Worm (Caenorhabditis elegans): ENCODE data around the gene R09H10.2.

Gene R09H10.2

DNA sequence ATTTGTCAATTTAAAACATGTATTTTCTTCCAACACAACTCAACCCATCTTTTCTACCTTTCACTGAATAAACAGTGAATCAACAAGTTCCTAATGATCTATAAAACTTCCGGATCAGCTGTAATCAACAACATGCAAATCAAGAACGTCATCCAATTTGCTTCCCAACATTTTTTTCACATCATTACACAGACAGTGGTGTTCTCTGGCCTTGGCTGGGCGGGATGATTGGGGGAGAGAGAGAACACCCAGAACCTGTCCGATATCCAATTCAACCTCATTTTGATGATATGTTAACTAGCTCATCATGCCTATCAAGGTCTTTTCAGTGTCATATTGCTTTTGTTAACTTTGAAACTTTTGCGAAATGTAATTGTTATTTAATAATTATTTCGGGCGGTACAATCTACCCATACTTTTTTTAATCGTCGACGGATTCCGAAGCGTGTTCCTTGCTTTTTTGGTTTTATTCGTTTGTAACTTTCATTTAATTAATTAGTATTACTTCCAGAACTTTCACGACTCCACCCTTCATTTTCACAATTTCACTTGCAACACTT, 12.3 kb downstream of the R09H10.2 start, which contains the start of gene ptr-14:
Gene ptr-14, plus strand, starts transcription at position 510 of the 560 bp plus-strand sequence.
- TF ChIP-seq ceh-62 (tag; optimal IDR thresholded peaks at IDR 0.05), result no peak
- TF ChIP-seq nhr-28 (tag; optimal IDR thresholded peaks at IDR 0.05), result peak; percentile 3
- peak; percentile 41 for TF ChIP-seq hlh-11 (tag; optimal IDR thresholded peaks at IDR 0.05)

DNA sequence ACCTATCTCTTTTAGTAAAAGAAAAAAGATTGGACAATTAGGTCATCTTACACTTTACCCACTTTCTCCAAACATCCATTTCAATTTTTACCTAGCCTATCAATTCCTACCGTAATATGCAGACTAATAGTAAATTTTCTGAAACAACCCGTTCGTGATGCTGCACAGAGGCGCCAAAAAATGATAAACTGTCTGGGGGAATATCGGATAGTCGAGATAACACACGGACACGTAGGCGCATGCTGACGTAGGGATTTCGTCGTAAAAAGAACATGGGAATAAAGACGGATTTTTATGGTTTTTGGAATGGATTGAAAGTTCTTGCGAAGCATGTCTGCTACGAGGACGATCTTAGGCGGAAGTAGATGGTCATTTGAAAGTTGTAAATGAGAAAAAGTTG, 13.6 kb downstream of the R09H10.2 start:
- TF ChIP-seq unc-62 (GFP tag; optimal IDR thresholded peaks at IDR 0.05 in 1 of 2), result peak in 1 of 2 experiments; percentile 78
- no peak for TF ChIP-seq unc-62 (tag; optimal IDR thresholded peaks at IDR 0.05)
- no peak for TF ChIP-seq saeg-2 (GFP tag; IDR thresholded peaks at IDR 0.05)
- peak; percentile 37 for TF ChIP-seq mxl-3 (GFP tag; optimal IDR thresholded peaks at IDR 0.05)

DNA sequence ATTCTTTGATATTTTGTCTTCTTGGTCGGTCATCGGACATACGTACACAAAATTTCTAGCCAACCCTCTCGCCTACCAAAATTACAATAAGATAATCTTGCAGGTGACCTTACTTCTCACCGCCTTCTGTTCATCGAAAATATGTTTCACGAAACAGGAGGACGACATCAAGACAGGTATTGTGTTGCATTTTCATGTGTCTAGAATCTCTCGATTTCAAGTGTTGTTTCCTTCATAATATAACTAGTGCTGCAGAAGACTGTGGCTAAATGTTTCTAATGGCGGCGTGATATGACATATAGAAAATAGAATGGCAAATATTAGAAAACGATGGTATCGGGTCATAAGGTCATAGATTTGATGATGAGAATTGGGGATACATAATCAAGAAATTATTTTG, 14.4 kb downstream of the R09H10.2 start:
- TF ChIP-seq unc-62 (GFP tag; optimal IDR thresholded peaks at IDR 0.05 in 1 of 2) (peak in 1 of 2 experiments; percentile 92), unc-62 (tag; optimal IDR thresholded peaks at IDR 0.05) (no peak), hlh-30 (tag; optimal IDR thresholded peaks at IDR 0.05; ENCODE audit: insufficient read depth) (peak; percentile 19), cey-2 (tag; optimal IDR thresholded peaks at IDR 0.05; ENCODE audit: borderline replicate concordance, insufficient read depth) (peak; percentile 2), ceh-28 (tag; optimal IDR thresholded peaks at IDR 0.05) (no peak), zip-2 (tag; optimal IDR thresholded peaks at IDR 0.05) (no peak), spr-1 (tag; optimal IDR thresholded peaks at IDR 0.05) (no peak)

DNA sequence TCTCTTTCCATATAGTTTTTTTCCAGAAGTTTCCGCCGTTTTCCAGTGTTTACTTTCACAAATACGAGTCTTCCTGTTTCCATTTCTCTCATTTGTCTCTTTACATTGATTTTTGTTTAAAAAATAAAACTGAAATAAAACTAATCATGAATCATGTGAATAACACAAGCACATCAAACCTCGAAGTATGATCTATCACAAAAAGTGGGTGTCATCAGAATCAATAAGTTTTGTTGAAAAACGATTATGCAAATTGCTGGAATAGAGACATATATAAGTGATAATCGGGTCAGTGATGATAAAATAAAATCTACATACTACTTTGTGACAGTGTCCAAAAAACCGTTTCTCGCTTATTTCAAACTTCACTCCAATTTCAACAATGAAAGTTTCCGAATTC, 18.1 kb downstream of the R09H10.2 start, which contains the start of gene R09H10.7:
Gene R09H10.7, plus strand, starts transcription at position 301 of the 400 bp plus-strand sequence.
- TF ChIP-seq F44E2.7 (GFP tag; IDR thresholded peaks at IDR 0.05), result no peak
- no peak for TF ChIP-seq nhr-42 (GFP tag; IDR thresholded peaks at IDR 0.05)
- no peak for TF ChIP-seq aha-1 (tag)
- no peak for TF ChIP-seq zip-2 (tag; optimal IDR thresholded peaks at IDR 0.05)
- no peak for TF ChIP-seq T20F7.1 (GFP tag; optimal IDR thresholded peaks at IDR 0.05)
- TF ChIP-seq zfp-3 (GFP tag; conservative IDR thresholded peaks at IDR 0.05), result 0 out of 2 replicates have a peak, but pooled peaks have one; percentile 33
- TF ChIP-seq nhr-76 (tag; optimal IDR thresholded peaks at IDR 0.05), result no peak
- no peak for TF ChIP-seq F26F4.8 (GFP tag; conservative IDR thresholded peaks at IDR 0.05)
- TF ChIP-seq T26A8.4 (GFP tag; IDR thresholded peaks at IDR 0.05), result no peak

DNA sequence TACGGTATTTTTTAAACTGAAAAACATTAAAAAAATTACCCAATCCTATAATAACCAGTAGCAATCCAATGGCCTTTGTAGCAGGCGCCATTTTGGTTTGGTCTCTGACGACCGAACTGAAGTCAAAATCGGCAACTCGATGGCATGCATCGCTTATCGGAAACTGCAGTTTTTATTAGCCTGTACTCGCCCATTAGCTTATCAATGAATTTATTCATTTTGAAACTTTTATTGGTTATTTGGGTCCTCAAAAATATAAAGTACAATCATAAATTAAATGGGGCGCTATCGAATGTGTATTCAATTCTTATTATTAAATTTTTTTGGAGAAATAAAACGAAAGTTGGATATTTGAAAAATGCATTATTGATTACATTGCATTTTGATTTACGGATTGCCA, 26.0 kb downstream of the R09H10.2 start, which contains the start of gene R09H10.5:
Gene R09H10.5, minus strand, starts transcription at position 106 of the 400 bp plus-strand sequence.
- TF ChIP-seq nhr-28 (tag; optimal IDR thresholded peaks at IDR 0.05), result peak; percentile 36
- TF ChIP-seq dve-1 (tag; optimal IDR thresholded peaks at IDR 0.05; ENCODE audit: insufficient read depth), result peak; percentile 20
- TF ChIP-seq Y75B8A.6 (GFP tag; IDR thresholded peaks at IDR 0.05), result no peak
- TF ChIP-seq dmd-6 (GFP tag; IDR thresholded peaks at IDR 0.05), result peak; percentile 38; the same call in 1 of the 2 replicates
- no peak for TF ChIP-seq ama-1 (optimal IDR thresholded peaks at IDR 0.05)
- peak; percentile 98 for TF ChIP-seq php-3 (GFP tag; IDR thresholded peaks at IDR 0.05)
- no peak for TF ChIP-seq daf-16 (GFP tag; optimal IDR thresholded peaks at IDR 0.05)
- peak; percentile 46 for TF ChIP-seq daf-16 (tag; optimal IDR thresholded peaks at IDR 0.05)
- TF ChIP-seq pqm-1 (tag; optimal IDR thresholded peaks at IDR 0.05), result peak; percentile 79
- TF ChIP-seq Y5F2A.4 (GFP tag; optimal IDR thresholded peaks at IDR 0.05), result no peak
- TF ChIP-seq hlh-11 (tag; optimal IDR thresholded peaks at IDR 0.05), result peak; percentile 42
- peak; percentile 84 for TF ChIP-seq ceh-20 (GFP tag; IDR thresholded peaks at IDR 0.05)
- TF ChIP-seq skn-1 (tag; optimal IDR thresholded peaks at IDR 0.05), result no peak

DNA sequence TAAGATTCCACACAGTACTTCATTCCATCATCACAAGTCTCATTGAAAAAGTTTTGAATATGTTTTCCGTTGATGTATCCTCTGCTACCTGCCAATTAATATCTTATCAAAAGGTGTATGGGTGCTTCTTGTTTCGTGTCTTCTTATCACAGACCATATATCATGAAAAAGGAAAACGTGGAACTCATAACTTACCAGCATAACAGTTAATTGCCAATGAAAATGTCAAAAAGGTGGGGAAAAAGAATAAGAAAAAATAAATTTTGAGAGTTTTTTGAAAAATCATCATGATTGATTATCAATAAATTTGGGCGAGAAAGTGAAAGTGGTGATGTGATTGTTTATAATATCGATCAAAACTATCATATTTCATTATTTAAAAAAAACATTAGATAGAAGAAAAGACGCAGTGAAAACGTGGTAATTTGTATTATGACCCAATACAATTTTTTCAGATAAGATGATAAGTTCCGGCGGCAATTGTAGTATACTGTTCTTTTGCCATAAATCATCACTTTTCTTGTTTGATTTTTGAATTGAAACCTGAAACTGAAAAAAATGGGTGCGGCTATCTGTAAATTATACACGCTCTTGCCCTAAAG, 28.3 kb downstream of the R09H10.2 start, which contains the start of gene F56C4.4:
Gene F56C4.4, minus strand, starts transcription at position 315 of the 602 bp plus-strand sequence.
- TF ChIP-seq madf-5 (GFP tag; IDR thresholded peaks at IDR 0.05) (no peak), hlh-11 (tag; optimal IDR thresholded peaks at IDR 0.05) (peak; percentile 69), mxl-2 (GFP tag; conservative IDR thresholded peaks at IDR 0.05) (no peak), unc-62 (GFP tag; optimal IDR thresholded peaks at IDR 0.05 in 1 of 2) (no peak), unc-62 (tag; optimal IDR thresholded peaks at IDR 0.05) (no peak), aly-2 (tag; optimal IDR thresholded peaks at IDR 0.05) (no peak), daf-8 (GFP tag; IDR thresholded peaks at IDR 0.05) (no peak), nhr-48 (tag; optimal IDR thresholded peaks at IDR 0.05) (peak; percentile 61), mdl-1 (tag; optimal IDR thresholded peaks at IDR 0.05) (no peak), nhr-11 (tag; optimal IDR thresholded peaks at IDR 0.05) (no peak), madf-9 (GFP tag; conservative IDR thresholded peaks at IDR 0.05) (no peak), pha-4 (GFP tag; IDR thresholded peaks at IDR 0.05) (no peak), pha-4 (tag; optimal IDR thresholded peaks at IDR 0.05) (no peak), pqm-1 (tag; optimal IDR thresholded peaks at IDR 0.05) (peak; percentile 35), php-3 (GFP tag; IDR thresholded peaks at IDR 0.05) (peak; percentile 95), zag-1 (tag; optimal IDR thresholded peaks at IDR 0.05) (no peak)

Measured in whole organism, L4 larva.